Fruit fly (Drosophila melanogaster): Measurements from ENCODE around the gene Tie.

Gene Tie

dm6 chr3L:4531941-4532478 is at the start of gene Tie:
Gene Tie, minus strand, starts transcription at chr3L:4532145.
- TF ChIP-seq Sin3A (optimal IDR thresholded peaks at IDR 0.05) (no peak), ttk (optimal IDR thresholded peaks at IDR 0.05) (no peak), Myc (optimal IDR thresholded peaks at IDR 0.05) (no peak), insv (optimal IDR thresholded peaks at IDR 0.05) (no peak), psq (optimal IDR thresholded peaks at IDR 0.05) (no peak), h (optimal IDR thresholded peaks at IDR 0.05) (no peak)

DNA sequence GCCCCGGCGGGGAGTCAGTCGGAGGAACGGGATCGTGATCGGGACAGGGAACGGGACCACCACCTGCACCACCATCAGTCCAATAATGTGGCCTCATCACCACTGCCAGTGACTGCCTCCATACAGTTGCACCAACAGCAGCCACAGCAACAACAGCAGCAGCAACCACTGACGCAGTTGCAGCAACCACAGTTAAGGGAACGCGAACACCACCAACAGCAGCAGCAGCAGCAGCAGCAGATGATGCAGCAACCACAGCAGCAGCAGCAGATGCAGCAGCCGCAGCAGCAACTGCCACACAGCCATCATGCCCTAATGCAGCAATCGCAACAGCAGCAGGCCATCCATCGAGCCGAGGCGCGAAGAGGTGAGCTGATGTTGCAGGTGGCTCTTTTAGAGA is 43.4 kb upstream of the Tie start:
- TF ChIP-seq Myc (optimal IDR thresholded peaks at IDR 0.05) (no peak), Sin3A (optimal IDR thresholded peaks at IDR 0.05) (no peak), insv (optimal IDR thresholded peaks at IDR 0.05) (no peak)

- no peak for TF ChIP-seq ttk (optimal IDR thresholded peaks at IDR 0.05)
- TF ChIP-seq h (optimal IDR thresholded peaks at IDR 0.05), result no peak
- TF ChIP-seq Myc (optimal IDR thresholded peaks at IDR 0.05), result no peak
- no peak for TF ChIP-seq psq (optimal IDR thresholded peaks at IDR 0.05)
- TF ChIP-seq insv (optimal IDR thresholded peaks at IDR 0.05), result no peak
- no peak for TF ChIP-seq Sin3A (optimal IDR thresholded peaks at IDR 0.05)
These were observed 42.5 kb upstream of the Tie start for dm6 chr3L:4574439-4574838.

DNA sequence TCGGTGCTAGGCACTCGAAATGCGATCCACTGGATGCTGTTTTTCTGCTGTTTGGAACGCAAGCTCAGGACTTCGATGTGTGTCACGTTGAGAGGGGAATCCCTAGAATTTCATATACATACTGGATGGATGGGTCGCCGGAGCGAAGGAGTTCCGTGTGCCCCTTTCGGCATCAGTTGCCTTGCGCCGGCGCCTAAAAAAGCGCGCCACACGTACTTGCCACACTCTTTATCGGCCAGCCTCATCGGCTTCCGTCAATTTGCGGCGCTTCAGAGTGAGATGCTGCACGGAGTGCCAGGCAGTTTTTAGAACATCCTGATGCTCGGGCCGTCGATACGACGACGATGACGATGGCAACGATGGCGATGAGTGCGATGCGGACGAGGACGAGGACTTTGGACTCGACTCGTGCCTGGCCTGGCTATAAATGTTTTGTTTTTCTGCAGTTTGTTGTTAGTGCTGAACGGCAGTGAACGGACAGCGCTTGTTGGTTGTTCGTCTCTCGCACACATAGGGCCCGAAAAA is 24.9 kb upstream of the Tie start:
- TF ChIP-seq Myc (optimal IDR thresholded peaks at IDR 0.05) (no peak), Sin3A (optimal IDR thresholded peaks at IDR 0.05) (no peak), psq (optimal IDR thresholded peaks at IDR 0.05) (no peak), ttk (optimal IDR thresholded peaks at IDR 0.05) (no peak), insv (optimal IDR thresholded peaks at IDR 0.05) (no peak), h (optimal IDR thresholded peaks at IDR 0.05) (no peak)

DNA sequence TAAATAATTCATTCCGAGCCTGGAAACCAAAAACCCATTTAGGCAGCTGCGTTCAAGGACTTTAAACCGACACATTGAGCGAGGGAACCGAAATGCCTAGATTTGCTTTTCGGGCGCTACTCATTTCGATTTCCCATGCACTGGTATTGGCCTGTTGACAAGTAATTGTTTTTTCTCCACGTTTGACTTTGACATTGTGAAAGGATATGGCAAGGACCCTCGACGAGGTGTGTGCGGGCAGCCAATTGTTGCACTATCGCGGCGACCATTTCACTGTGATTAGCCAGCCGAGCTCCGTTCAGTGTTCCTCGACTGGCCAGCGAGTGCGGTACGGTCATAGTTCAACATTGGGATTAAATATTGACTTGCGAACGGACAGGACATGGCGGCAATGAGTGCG is 23.8 kb upstream of the Tie start, which contains the start of gene CG42540:
TSS of gene CG42540 (plus strand) at position 301 of the 400 bp plus-strand sequence.
- TF ChIP-seq ttk (optimal IDR thresholded peaks at IDR 0.05) (no peak), psq (optimal IDR thresholded peaks at IDR 0.05) (no peak), Myc (optimal IDR thresholded peaks at IDR 0.05) (no peak), Sin3A (optimal IDR thresholded peaks at IDR 0.05) (no peak), h (optimal IDR thresholded peaks at IDR 0.05) (no peak), insv (optimal IDR thresholded peaks at IDR 0.05) (no peak)

DNA sequence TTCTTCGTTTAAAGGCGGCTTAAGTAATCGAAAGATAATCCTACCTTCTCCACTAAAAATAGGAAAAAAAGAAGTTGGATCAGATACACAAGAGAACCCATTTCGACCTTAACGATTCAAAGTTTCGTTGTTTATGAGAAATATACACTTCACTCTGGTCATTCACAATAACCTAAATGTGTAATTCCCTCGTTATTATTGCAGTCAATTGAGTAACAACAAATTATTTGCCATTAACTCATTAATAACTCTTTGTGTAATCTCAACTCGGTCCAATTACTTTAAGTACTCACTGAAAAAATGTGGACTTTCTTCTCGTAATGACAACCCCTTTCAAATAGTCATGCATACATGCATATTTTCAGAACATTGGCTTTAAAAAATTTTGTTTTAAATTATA is 23.2 kb upstream of the Tie start, which contains the start of gene CG33777:
TSS of gene CG33777 (minus strand) at position 101 of the 400 bp plus-strand sequence.
- TF ChIP-seq insv (optimal IDR thresholded peaks at IDR 0.05), result no peak
- TF ChIP-seq ttk (optimal IDR thresholded peaks at IDR 0.05), result no peak
- TF ChIP-seq Sin3A (optimal IDR thresholded peaks at IDR 0.05), result no peak
- TF ChIP-seq Myc (optimal IDR thresholded peaks at IDR 0.05), result no peak
- TF ChIP-seq psq (optimal IDR thresholded peaks at IDR 0.05), result no peak
- TF ChIP-seq h (optimal IDR thresholded peaks at IDR 0.05), result no peak

dm6 chr3L:4554216-4554615 is 22.3 kb upstream of the Tie start:
- TF ChIP-seq Myc (optimal IDR thresholded peaks at IDR 0.05) (no peak), Sin3A (optimal IDR thresholded peaks at IDR 0.05) (no peak), ttk (optimal IDR thresholded peaks at IDR 0.05) (no peak), psq (optimal IDR thresholded peaks at IDR 0.05) (no peak), h (optimal IDR thresholded peaks at IDR 0.05) (no peak), insv (optimal IDR thresholded peaks at IDR 0.05) (no peak)

DNA sequence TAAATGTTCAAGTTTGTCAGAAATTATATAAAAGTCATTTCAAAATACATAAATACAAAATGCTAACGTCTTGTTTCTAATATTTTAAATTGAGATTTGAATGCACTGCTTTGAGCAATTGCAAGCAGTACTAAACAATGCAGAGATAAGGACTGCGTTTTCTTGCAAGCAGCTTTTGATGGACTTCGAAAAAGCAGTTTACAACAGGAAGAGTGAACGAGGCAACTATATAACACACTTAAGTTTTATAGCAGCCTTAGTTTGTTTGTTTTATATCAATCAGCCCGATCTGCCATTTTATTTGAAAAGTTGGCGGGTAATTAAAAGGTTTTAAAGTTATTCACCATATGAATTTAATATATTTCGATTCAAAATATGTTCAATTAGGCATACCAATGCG is 21.4 kb upstream of the Tie start:
- TF ChIP-seq psq (optimal IDR thresholded peaks at IDR 0.05) (no peak), ttk (optimal IDR thresholded peaks at IDR 0.05) (no peak), insv (optimal IDR thresholded peaks at IDR 0.05) (no peak), h (optimal IDR thresholded peaks at IDR 0.05) (no peak), Sin3A (optimal IDR thresholded peaks at IDR 0.05) (no peak), Myc (optimal IDR thresholded peaks at IDR 0.05) (no peak)

DNA sequence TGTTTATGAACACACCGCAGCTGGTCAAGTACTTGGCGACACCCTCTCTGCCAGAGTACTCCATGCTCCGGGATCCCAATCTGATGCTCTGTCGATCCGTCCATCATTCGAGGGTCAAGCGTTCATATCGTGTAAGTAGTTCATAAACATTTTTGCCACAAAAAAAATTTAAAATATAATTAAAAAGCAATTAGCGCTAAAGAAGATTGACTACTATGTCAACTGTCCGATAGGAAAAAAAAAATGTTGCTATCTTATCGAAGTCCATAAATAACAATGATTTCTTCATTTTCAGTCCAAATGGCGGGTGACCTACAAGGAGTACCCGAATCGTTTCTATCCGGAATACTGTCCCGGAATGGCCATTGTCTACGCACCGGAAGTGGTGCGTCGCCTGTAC is 19.9 kb upstream of the Tie start:
- TF ChIP-seq ttk (optimal IDR thresholded peaks at IDR 0.05), result no peak
- no peak for TF ChIP-seq psq (optimal IDR thresholded peaks at IDR 0.05)
- TF ChIP-seq Myc (optimal IDR thresholded peaks at IDR 0.05), result no peak
- no peak for TF ChIP-seq Sin3A (optimal IDR thresholded peaks at IDR 0.05)
- no peak for TF ChIP-seq insv (optimal IDR thresholded peaks at IDR 0.05)
- TF ChIP-seq h (optimal IDR thresholded peaks at IDR 0.05), result no peak

DNA sequence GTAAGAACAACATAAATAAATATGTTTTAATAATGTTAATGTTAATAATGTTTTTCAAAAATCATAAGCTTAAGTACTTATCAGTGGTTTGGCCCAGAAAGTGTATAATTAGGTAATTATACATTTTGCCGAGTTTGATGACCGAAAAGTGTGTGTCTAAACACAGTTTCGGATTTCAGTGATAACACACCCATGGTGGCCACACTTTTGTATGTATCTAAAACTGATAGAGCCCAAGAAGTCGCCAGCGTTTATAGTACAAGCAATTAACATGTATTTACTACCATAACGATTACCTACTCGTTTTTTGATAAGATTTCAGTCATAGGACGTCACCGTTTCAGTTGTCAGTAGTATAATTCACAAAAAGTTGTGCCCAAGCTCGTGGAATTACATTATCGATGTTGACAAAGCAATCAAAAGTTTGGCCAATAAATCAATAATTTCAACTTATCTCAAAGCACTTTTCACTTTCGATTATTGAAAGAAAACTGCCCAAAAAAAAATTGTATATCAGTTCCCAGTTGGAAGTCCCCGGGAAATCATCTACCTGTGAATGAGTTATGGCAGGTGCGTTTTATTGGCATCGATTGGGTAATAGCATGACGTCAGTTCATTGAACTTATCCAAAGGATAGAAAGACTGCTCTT is 18.3 kb upstream of the Tie start:
- TF ChIP-seq ttk (optimal IDR thresholded peaks at IDR 0.05) (no peak), insv (optimal IDR thresholded peaks at IDR 0.05) (no peak), Sin3A (optimal IDR thresholded peaks at IDR 0.05) (no peak), Myc (optimal IDR thresholded peaks at IDR 0.05) (no peak), psq (optimal IDR thresholded peaks at IDR 0.05) (no peak), h (optimal IDR thresholded peaks at IDR 0.05) (no peak)

DNA sequence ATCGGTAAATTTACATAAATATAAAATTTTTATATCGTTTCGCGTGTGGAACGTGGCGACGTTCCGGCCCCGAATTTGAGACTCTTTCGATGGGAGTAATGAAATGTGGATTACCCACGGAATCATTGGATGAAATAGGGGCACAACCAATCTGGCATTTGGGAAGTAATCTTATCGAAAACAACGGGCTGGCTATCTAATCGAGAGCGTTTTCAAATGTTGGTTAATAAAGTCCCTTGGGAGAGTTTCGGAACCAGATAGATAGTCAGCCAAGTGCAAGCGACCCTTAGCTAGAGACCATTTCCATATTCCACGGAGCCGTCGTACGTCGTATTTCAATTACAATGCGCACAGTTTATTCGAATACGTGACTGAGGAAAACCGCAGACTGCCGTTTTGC is 17.4 kb upstream of the Tie start:
- TF ChIP-seq insv (optimal IDR thresholded peaks at IDR 0.05) (no peak), ttk (optimal IDR thresholded peaks at IDR 0.05) (no peak), psq (optimal IDR thresholded peaks at IDR 0.05) (no peak), h (optimal IDR thresholded peaks at IDR 0.05) (no peak), Sin3A (optimal IDR thresholded peaks at IDR 0.05) (no peak), Myc (optimal IDR thresholded peaks at IDR 0.05) (no peak)

- TF ChIP-seq Myc (optimal IDR thresholded peaks at IDR 0.05) (no peak), insv (optimal IDR thresholded peaks at IDR 0.05) (no peak), psq (optimal IDR thresholded peaks at IDR 0.05) (no peak), ttk (optimal IDR thresholded peaks at IDR 0.05) (no peak), Sin3A (optimal IDR thresholded peaks at IDR 0.05) (no peak), h (optimal IDR thresholded peaks at IDR 0.05) (no peak)
These were observed 16.4 kb upstream of the Tie start for dm6 chr3L:4548380-4548779.
